Fruit fly (Drosophila melanogaster) whole organism, embryonic: ENCODE results near the gene clumsy.

Experiments
- Adf1 ChIP-seq: fragments of 200-800 bp; sonication (Bioruptor generic); IDR thresholded peaks from 2 replicates; pipeline ENCODE4 v1.3.6; 2022; ENCODE audit warnings: missing biosample characterization, missing genetic modification characterization
- Asciz ChIP-seq: fragments of 200-800 bp; sonication (Bioruptor generic); optimal IDR thresholded peaks from 2 replicates; lab custom pipeline; 2017; ENCODE audit warnings: missing biosample characterization, mild to moderate bottlenecking, missing genetic modification characterization, missing genetic modification reagents
- Atf6 ChIP-seq: fragments of 200-800 bp; sonication (Bioruptor generic); IDR thresholded peaks from 2 replicates; pipeline ENCODE4 v1.3.6; 2022; ENCODE audit warnings: missing biosample characterization, missing genetic modification characterization
- CG11504 ChIP-seq: fragments of 200-800 bp; sonication (Bioruptor generic); optimal IDR thresholded peaks from 3 replicates; lab custom pipeline; 2019; ENCODE audit warnings: missing biosample characterization, mild to moderate bottlenecking, missing genetic modification characterization, moderate library complexity
- CG12659 ChIP-seq: fragments of 200-800 bp; sonication (Bioruptor generic); optimal IDR thresholded peaks from 3 replicates; lab custom pipeline; 2017; ENCODE audit warnings: mild to moderate bottlenecking, missing biosample characterization, missing genetic modification reagents, missing genetic modification characterization
- CG12744 ChIP-seq: fragments of 200-800 bp; sonication (Bioruptor generic); optimal IDR thresholded peaks from 2 replicates; lab custom pipeline; 2016; ENCODE audit warnings: missing biosample characterization, missing genetic modification characterization
- CG12942 ChIP-seq: fragments of 200-800 bp; sonication (Bioruptor generic); optimal IDR thresholded peaks from 3 replicates; lab custom pipeline; 2016; ENCODE audit warnings: missing biosample characterization, missing genetic modification characterization
- CG14860 ChIP-seq: fragments of 200-800 bp; sonication (Bioruptor generic); IDR thresholded peaks from 3 replicates; pipeline ENCODE4 v1.3.6; 2022; ENCODE audit warnings: missing biosample characterization, missing genetic modification characterization; ENCODE audit not compliant: partially characterized antibody
- CG14965 ChIP-seq: fragments of 200-800 bp; sonication (Bioruptor generic); optimal IDR thresholded peaks from 2 replicates; lab custom pipeline; 2016; ENCODE audit warnings: missing biosample characterization, missing genetic modification characterization, borderline replicate concordance
- CG15073 ChIP-seq: fragments of 200-800 bp; sonication (Bioruptor generic); optimal IDR thresholded peaks from 2 replicates; lab custom pipeline; 2016; ENCODE audit warnings: missing biosample characterization, missing genetic modification characterization
- CG15696 ChIP-seq: fragments of 200-800 bp; sonication (Bioruptor generic); optimal IDR thresholded peaks from 2 replicates; lab custom pipeline; 2019; ENCODE audit warnings: missing biosample characterization, mild to moderate bottlenecking, missing genetic modification characterization, moderate library complexity
- CG2889 ChIP-seq: fragments of 200-800 bp; sonication (Bioruptor generic); IDR thresholded peaks from 3 replicates; pipeline ENCODE4 v1.3.6; 2022; ENCODE audit warnings: missing biosample characterization, missing genetic modification characterization
- CG32532 ChIP-seq: fragments of 200-800 bp; sonication (Bioruptor generic); IDR thresholded peaks from 2 replicates; pipeline ENCODE4 v1.3.6; 2022; ENCODE audit warnings: missing biosample characterization, missing genetic modification characterization
- CG4730 ChIP-seq: fragments of 200-800 bp; sonication (Bioruptor generic); IDR thresholded peaks from 2 replicates; pipeline ENCODE4 v1.3.6; 2022; ENCODE audit warnings: missing biosample characterization, missing genetic modification characterization
- CG6272 ChIP-seq: fragments of 200-800 bp; sonication (Bioruptor generic); IDR thresholded peaks from 2 replicates; pipeline ENCODE4 v1.3.6; 2022; ENCODE audit warnings: missing biosample characterization, missing genetic modification characterization
- CG6791 ChIP-seq: fragments of 200-800 bp; sonication (Bioruptor generic); IDR thresholded peaks from 3 replicates; pipeline ENCODE4 v1.3.6; 2022; ENCODE audit warnings: missing biosample characterization, missing genetic modification characterization; ENCODE audit not compliant: partially characterized antibody
- CG6813 ChIP-seq: fragments of 200-800 bp; sonication (Bioruptor generic); optimal IDR thresholded peaks from 2 replicates; lab custom pipeline; 2017; ENCODE audit warnings: missing biosample characterization, missing genetic modification characterization, mild to moderate bottlenecking, moderate library complexity, missing genetic modification reagents
- CG8089 ChIP-seq: fragments of 200-800 bp; sonication (Bioruptor generic); optimal IDR thresholded peaks from 3 replicates; lab custom pipeline; 2016; ENCODE audit warnings: missing biosample characterization, missing genetic modification characterization
- Dbx ChIP-seq: fragments of 200-800 bp; sonication (Bioruptor generic); IDR thresholded peaks from 3 replicates; pipeline ENCODE4 v1.3.6; 2022; ENCODE audit warnings: missing biosample characterization, missing genetic modification characterization
- Fer3 ChIP-seq: fragments of 200-800 bp; sonication (Bioruptor generic); optimal IDR thresholded peaks from 2 replicates; lab custom pipeline; 2018; ENCODE audit warnings: missing biosample characterization, mild to moderate bottlenecking, missing genetic modification characterization, moderate library complexity
- Hey ChIP-seq: fragments of 200-800 bp; sonication (Bioruptor generic); optimal IDR thresholded peaks from 3 replicates; lab custom pipeline; 2018; ENCODE audit warnings: missing biosample characterization, mild to moderate bottlenecking, missing genetic modification characterization
- Hmx ChIP-seq: fragments of 200-800 bp; sonication (Bioruptor generic); optimal IDR thresholded peaks from 2 replicates; lab custom pipeline; 2016; ENCODE audit warnings: missing biosample characterization, missing genetic modification characterization
- Lhr ChIP-seq: fragments of 200-800 bp; sonication (Bioruptor generic); optimal IDR thresholded peaks from 3 replicates; lab custom pipeline; 2017; ENCODE audit warnings: mild to moderate bottlenecking, missing biosample characterization, missing genetic modification reagents, missing genetic modification characterization
- Mes4 ChIP-seq: fragments of 200-800 bp; sonication (Bioruptor generic); optimal IDR thresholded peaks from 2 replicates; lab custom pipeline; 2016; ENCODE audit warnings: missing biosample characterization, missing genetic modification characterization
- NC2α ChIP-seq: fragments of 200-800 bp; sonication (Bioruptor generic); optimal IDR thresholded peaks from 2 replicates; lab custom pipeline; 2016; ENCODE audit warnings: missing biosample characterization, missing genetic modification characterization
- NFAT ChIP-seq: fragments of 200-800 bp; sonication (Bioruptor generic); IDR thresholded peaks from 2 replicates; pipeline ENCODE4 v1.3.6; 2022; ENCODE audit warnings: missing biosample characterization, missing genetic modification characterization
- NK7.1 ChIP-seq: fragments of 200-800 bp; sonication (Bioruptor generic); optimal IDR thresholded peaks from 3 replicates; lab custom pipeline; 2016; ENCODE audit warnings: missing biosample characterization, missing genetic modification characterization
- PHDP ChIP-seq: fragments of 200-800 bp; sonication (Bioruptor generic); optimal IDR thresholded peaks from 3 replicates; lab custom pipeline; 2018; ENCODE audit warnings: missing biosample characterization, mild to moderate bottlenecking, missing genetic modification characterization, moderate library complexity
- Side ChIP-seq: fragments of 200-800 bp; sonication (Bioruptor generic); optimal IDR thresholded peaks from 2 replicates; lab custom pipeline; 2016; ENCODE audit warnings: missing biosample characterization, missing genetic modification characterization
- Sox100B ChIP-seq: fragments of 200-800 bp; sonication (Bioruptor generic); optimal IDR thresholded peaks from 3 replicates; lab custom pipeline; 2018; ENCODE audit warnings: missing biosample characterization, mild to moderate bottlenecking, missing genetic modification characterization
- Ssrp ChIP-seq: fragments of 200-800 bp; sonication (Bioruptor generic); optimal IDR thresholded peaks from 2 replicates; lab custom pipeline; 2018; ENCODE audit warnings: missing biosample characterization, mild to moderate bottlenecking, missing genetic modification characterization, moderate library complexity
- TFAM ChIP-seq: fragments of 200-800 bp; sonication (Bioruptor generic); optimal IDR thresholded peaks from 2 replicates; lab custom pipeline; 2017; ENCODE audit warnings: missing biosample characterization, missing genetic modification characterization, inconsistent platforms
- ase ChIP-seq: fragments of 200-800 bp; sonication (Bioruptor generic); IDR thresholded peaks from 3 replicates; pipeline ENCODE4 v1.3.6; 2022; ENCODE audit warnings: missing biosample characterization, missing genetic modification characterization
- bsh ChIP-seq, 2 experiments: fragments of 200-800 bp; sonication (Bioruptor generic); optimal IDR thresholded peaks; 2 replicates each; lab custom pipeline; 2017 to 2018; ENCODE audit warnings: mild to moderate bottlenecking in 2 of 2, missing biosample characterization in 2 of 2, missing genetic modification characterization in 2 of 2, moderate library complexity in 1 of 2
- dati ChIP-seq: fragments of 200-800 bp; sonication (Bioruptor generic); IDR thresholded peaks from 2 replicates; pipeline ENCODE4 v1.3.6; 2022; ENCODE audit warnings: missing biosample characterization, missing genetic modification characterization
- dimm ChIP-seq: fragments of 200-800 bp; sonication (Bioruptor generic); IDR thresholded peaks from 2 replicates; pipeline ENCODE4 v1.3.6; 2022; ENCODE audit warnings: missing biosample characterization, missing genetic modification characterization
- ftz-f1 ChIP-seq: fragments of 200-800 bp; sonication (Bioruptor generic); optimal IDR thresholded peaks from 2 replicates; lab custom pipeline; 2016; ENCODE audit warnings: missing biosample characterization, missing genetic modification characterization
- gt ChIP-seq: fragments of 200-800 bp; sonication (Bioruptor generic); IDR thresholded peaks from 2 replicates; pipeline ENCODE4 v1.3.6; 2022; ENCODE audit warnings: missing biosample characterization, missing genetic modification characterization
- maf-S ChIP-seq: fragments of 200-800 bp; sonication (Bioruptor generic); optimal IDR thresholded peaks from 2 replicates; lab custom pipeline; 2016; ENCODE audit warnings: missing biosample characterization, missing genetic modification characterization
- org-1 ChIP-seq: fragments of 200-800 bp; sonication (Bioruptor generic); optimal IDR thresholded peaks from 2 replicates; lab custom pipeline; 2017; ENCODE audit warnings: missing biosample characterization, missing genetic modification characterization
- peb ChIP-seq: fragments of 200-800 bp; sonication (Bioruptor generic); IDR thresholded peaks from 2 replicates; pipeline ENCODE4 v1.3.6; 2022; ENCODE audit warnings: missing biosample characterization, missing genetic modification characterization
- pho ChIP-seq: fragments of 200-800 bp; sonication (Bioruptor generic); optimal IDR thresholded peaks from 2 replicates; lab custom pipeline; 2016; ENCODE audit warnings: missing biosample characterization, missing genetic modification characterization
- pnt ChIP-seq: fragments of 200-800 bp; sonication (Bioruptor generic); optimal IDR thresholded peaks from 3 replicates; lab custom pipeline; 2016; ENCODE audit warnings: missing biosample characterization, missing genetic modification characterization
- ro ChIP-seq: fragments of 200-800 bp; sonication (Bioruptor generic); IDR thresholded peaks from 2 replicates; pipeline ENCODE4 v1.3.6; 2022; ENCODE audit warnings: missing biosample characterization, missing genetic modification characterization
- schlank ChIP-seq: fragments of 200-800 bp; sonication (Bioruptor generic); optimal IDR thresholded peaks from 2 replicates; lab custom pipeline; 2018; ENCODE audit warnings: missing biosample characterization, mild to moderate bottlenecking, missing genetic modification characterization
- sim ChIP-seq: fragments of 200-800 bp; sonication (Bioruptor generic); IDR thresholded peaks from 2 replicates; pipeline ENCODE4 v1.3.6; 2022; ENCODE audit warnings: missing biosample characterization, missing genetic modification characterization
- sima ChIP-seq: fragments of 200-800 bp; sonication (Bioruptor generic); optimal IDR thresholded peaks from 2 replicates; lab custom pipeline; 2016; ENCODE audit warnings: missing biosample characterization, missing genetic modification characterization
- tin ChIP-seq: fragments of 200-800 bp; sonication (Bioruptor generic); optimal IDR thresholded peaks from 3 replicates; lab custom pipeline; 2016; ENCODE audit warnings: missing biosample characterization, missing genetic modification characterization
- tup ChIP-seq: fragments of 200-800 bp; sonication (Bioruptor generic); optimal IDR thresholded peaks from 2 replicates; lab custom pipeline; 2016; ENCODE audit warnings: missing biosample characterization, mild to moderate bottlenecking, missing genetic modification characterization, moderate library complexity
- z ChIP-seq: fragments of 200-800 bp; sonication (Bioruptor generic); IDR thresholded peaks from 3 replicates; pipeline ENCODE4 v1.3.6; 2022; ENCODE audit warnings: missing biosample characterization, missing genetic modification characterization
- zen ChIP-seq: fragments of 200-800 bp; sonication (Bioruptor generic); optimal IDR thresholded peaks from 3 replicates; lab custom pipeline; 2018; ENCODE audit warnings: missing biosample characterization, mild to moderate bottlenecking, missing genetic modification characterization, moderate library complexity

The clumsy gene

dm6 chr2L:21163311-21163842, 42.9 kb upstream of the clumsy start, which contains the start of gene Noc2 (continued):
- peak; percentile 38 for TF ChIP-seq CG12942
- TF ChIP-seq CG6813 (GFP tag; lab: Kevin White, UChicago) = no peak
- TF ChIP-seq NFAT (GFP tag; lab: Robert Waterston, UW) = peak; percentile 44; the same call in 1 of the 2 replicates
- 0 out of 2 replicates have a peak, but pooled peaks have one; percentile 22 for TF ChIP-seq gt (GFP tag; lab: Robert Waterston, UW)
- TF ChIP-seq Fer3 (tag; lab: Kevin White, UChicago) = peak; percentile 16
- no peak for TF ChIP-seq Adf1 (GFP tag; lab: Robert Waterston, UW)
- peak; percentile 27 for TF ChIP-seq CG15696
- TF ChIP-seq maf-S (GFP tag; lab: Kevin White, UChicago) = peak; percentile 18
- no peak for TF ChIP-seq CG14965
- TF ChIP-seq CG8089 (GFP tag; lab: Kevin White, UChicago) = no peak
- peak; percentile 50 for TF ChIP-seq tin (GFP tag; lab: Kevin White, UChicago)
- TF ChIP-seq CG12659 (GFP tag; lab: Kevin White, UChicago) = no peak
- TF ChIP-seq bsh (GFP tag; optimal IDR thresholded peaks at IDR 0.05; lab: Kevin White, UChicago) = peak in 1 of 2 experiments; percentile 32
- no peak for TF ChIP-seq CG2889 (GFP tag; lab: Robert Waterston, UW)
- 0 out of 3 replicates have a peak, but pooled peaks have one; percentile 44 for TF ChIP-seq Dbx (GFP tag; lab: Robert Waterston, UW)
- peak; percentile 6 for TF ChIP-seq zen (tag; lab: Kevin White, UChicago)
- no peak for TF ChIP-seq org-1 (GFP tag; lab: Kevin White, UChicago)
- no peak for TF ChIP-seq ftz-f1
- no peak for TF ChIP-seq NC2α (GFP tag; lab: Kevin White, UChicago)
- TF ChIP-seq ase (GFP tag; lab: Robert Waterston, UW) = peak; percentile 37; the same call in 1 of the 3 replicates
- TF ChIP-seq CG12744 (GFP tag; lab: Kevin White, UChicago) = no peak
- TF ChIP-seq CG6791 (GFP tag; lab: Robert Waterston, UW) = no peak
- no peak for TF ChIP-seq Hmx (GFP tag; lab: Kevin White, UChicago)
- TF ChIP-seq Mes4 (GFP tag; lab: Kevin White, UChicago) = no peak
- peak; percentile 48 for TF ChIP-seq CG6272 (GFP tag; lab: Robert Waterston, UW)
- 0 out of 2 replicates have a peak, but pooled peaks have one; percentile 14 for TF ChIP-seq Atf6 (GFP tag; lab: Robert Waterston, UW)
- no peak for TF ChIP-seq TFAM (GFP tag; lab: Kevin White, UChicago)
- TF ChIP-seq PHDP (tag; lab: Kevin White, UChicago) = no peak
- TF ChIP-seq NK7.1 = no peak
- TF ChIP-seq Lhr (GFP tag; lab: Kevin White, UChicago) = peak; percentile 15
- TF ChIP-seq schlank (tag; lab: Kevin White, UChicago) = no peak
- no peak for TF ChIP-seq Side (GFP tag; lab: Kevin White, UChicago)
- no peak for TF ChIP-seq z (GFP tag; lab: Robert Waterston, UW)
- no peak for TF ChIP-seq peb (GFP tag; lab: Robert Waterston, UW)
- peak; percentile 56 for TF ChIP-seq CG11504 (tag; lab: Kevin White, UChicago)
- no peak for TF ChIP-seq sim (GFP tag; lab: Robert Waterston, UW)
- TF ChIP-seq CG4730 (GFP tag; lab: Robert Waterston, UW) = peak; percentile 20; the same call in 1 of the 2 replicates
- no peak for TF ChIP-seq Asciz (GFP tag; lab: Kevin White, UChicago)
- no peak for TF ChIP-seq sima
- peak; percentile 21 for TF ChIP-seq pnt (GFP tag; lab: Kevin White, UChicago)
- no peak for TF ChIP-seq Hey
- no peak for TF ChIP-seq CG14860 (GFP tag; lab: Robert Waterston, UW)
- no peak for TF ChIP-seq ro
- TF ChIP-seq tup = no peak
- no peak for TF ChIP-seq CG15073 (GFP tag; lab: Kevin White, UChicago)
- TF ChIP-seq dimm (GFP tag; lab: Robert Waterston, UW) = no peak
- peak; percentile 29 for TF ChIP-seq Ssrp (tag; lab: Kevin White, UChicago)
- TF ChIP-seq CG32532 (GFP tag; lab: Robert Waterston, UW) = peak; percentile 60
- peak; percentile 31 for TF ChIP-seq pho (GFP tag; lab: Kevin White, UChicago)
- TF ChIP-seq dati (GFP tag; lab: Robert Waterston, UW) = no peak
- peak; percentile 56 for TF ChIP-seq Sox100B (GFP tag; lab: Kevin White, UChicago)
